Fruit fly (Drosophila melanogaster): ENCODE measurements around the gene Hel89B.
A peak's percentile ranks its signal among the peaks of the same experiment; 100 is the strongest.

The Hel89B gene

DNA sequence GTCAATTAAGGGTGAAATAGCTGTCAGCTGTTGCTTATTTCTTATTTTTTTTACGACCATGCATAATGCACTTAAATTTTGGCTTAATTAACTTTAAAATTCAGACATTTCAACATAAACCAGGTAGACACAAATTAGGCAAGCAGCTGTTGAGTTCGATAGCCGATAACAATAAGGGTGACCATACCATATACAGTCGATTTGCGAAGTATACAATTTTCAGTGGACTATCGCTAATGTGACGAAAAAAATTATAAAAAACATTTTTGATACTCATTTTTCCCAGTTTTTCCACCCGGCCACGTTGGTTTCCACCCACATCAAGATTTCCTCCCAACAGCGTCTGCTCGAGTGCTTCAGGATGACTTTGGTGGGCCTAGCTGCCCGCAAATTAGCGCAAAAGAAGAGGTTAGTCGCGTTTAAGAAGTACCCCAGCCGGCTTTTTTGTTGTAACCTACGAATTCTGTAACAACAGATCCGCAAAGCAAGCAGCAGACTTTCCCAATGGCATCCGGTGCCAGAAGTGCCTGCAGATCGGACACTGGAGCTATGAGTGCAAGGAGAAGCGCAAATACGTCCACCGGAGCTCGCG is 9.3 kb upstream of the Hel89B start, which contains the start of the genes CG4287 and CG5516 (continued):
- no peak for TF ChIP-seq CG11085 (GFP tag; IDR thresholded peaks at IDR 0.05)
- TF ChIP-seq slp2 (GFP tag; optimal IDR thresholded peaks at IDR 0.05), result no peak
- TF ChIP-seq CG14050 (GFP tag; IDR thresholded peaks at IDR 0.05), result no peak
- no peak for TF ChIP-seq CG17359 (tag; optimal IDR thresholded peaks at IDR 0.05)
- no peak for TF ChIP-seq CG7271 (tag; optimal IDR thresholded peaks at IDR 0.05)
- TF ChIP-seq lbe (GFP tag; optimal IDR thresholded peaks at IDR 0.05), result no peak
- TF ChIP-seq CG4282 (GFP tag; optimal IDR thresholded peaks at IDR 0.05), result no peak
- TF ChIP-seq Ptx1 (GFP tag; IDR thresholded peaks at IDR 0.05), result no peak
- TF ChIP-seq zen (tag; optimal IDR thresholded peaks at IDR 0.05), result peak; percentile 64
- TF ChIP-seq br (optimal IDR thresholded peaks at IDR 0.05), result no peak
- no peak for TF ChIP-seq CG12236 (GFP tag; optimal IDR thresholded peaks at IDR 0.05)
- TF ChIP-seq maf-S (GFP tag; optimal IDR thresholded peaks at IDR 0.05), result no peak
- TF ChIP-seq ssp (GFP tag; IDR thresholded peaks at IDR 0.05), result no peak
- no peak for TF ChIP-seq gsb-n (tag; optimal IDR thresholded peaks at IDR 0.05)
- no peak for TF ChIP-seq gro (GFP tag; optimal IDR thresholded peaks at IDR 0.05)
- no peak for TF ChIP-seq CG11456 (GFP tag; IDR thresholded peaks at IDR 0.05)
- no peak for TF ChIP-seq tup (GFP tag; optimal IDR thresholded peaks at IDR 0.05)
- no peak for TF ChIP-seq CoRest (tag; optimal IDR thresholded peaks at IDR 0.05)
- no peak for TF ChIP-seq pros (GFP tag; optimal IDR thresholded peaks at IDR 0.05)
- TF ChIP-seq Kr (GFP tag; optimal IDR thresholded peaks at IDR 0.05), result no peak
- no peak for TF ChIP-seq nom (GFP tag; optimal IDR thresholded peaks at IDR 0.05)
- TF ChIP-seq nerfin-2 (GFP tag; IDR thresholded peaks at IDR 0.05; ENCODE audit: partially characterized antibody), result peak; percentile 48; the same call in 1 of the 2 replicates
- no peak for TF ChIP-seq CG7987 (GFP tag; optimal IDR thresholded peaks at IDR 0.05)
- TF ChIP-seq Rx (GFP tag; IDR thresholded peaks at IDR 0.05), result no peak
- no peak for TF ChIP-seq CrebB (tag; optimal IDR thresholded peaks at IDR 0.05)
- TF ChIP-seq CG7357 (GFP tag; IDR thresholded peaks at IDR 0.05), result no peak
- peak; percentile 17 for TF ChIP-seq CG12942 (GFP tag; optimal IDR thresholded peaks at IDR 0.05)
- peak; percentile 54; the same call in 1 of the 2 replicates for TF ChIP-seq NFAT (GFP tag; IDR thresholded peaks at IDR 0.05)
- TF ChIP-seq CG10565 (GFP tag; optimal IDR thresholded peaks at IDR 0.05), result no peak
- TF ChIP-seq run (tag; optimal IDR thresholded peaks at IDR 0.05), result no peak
- no peak for TF ChIP-seq CG6254 (GFP tag; optimal IDR thresholded peaks at IDR 0.05)
- no peak for TF ChIP-seq cad (GFP tag; optimal IDR thresholded peaks at IDR 0.05)
- no peak for TF ChIP-seq CG8359 (GFP tag; optimal IDR thresholded peaks at IDR 0.05; ENCODE audit: borderline replicate concordance)
- TF ChIP-seq so (GFP tag; IDR thresholded peaks at IDR 0.05), result no peak
- no peak for TF ChIP-seq CG16779 (GFP tag; IDR thresholded peaks at IDR 0.05)
- TF ChIP-seq wor (GFP tag; IDR thresholded peaks at IDR 0.05), result no peak
- no peak for TF ChIP-seq Taf1 (GFP tag; IDR thresholded peaks at IDR 0.05)
- TF ChIP-seq CG17361 (GFP tag; IDR thresholded peaks at IDR 0.05), result no peak
- TF ChIP-seq tap (tag; optimal IDR thresholded peaks at IDR 0.05), result no peak
- TF ChIP-seq sug (tag; optimal IDR thresholded peaks at IDR 0.05), result no peak
- TF ChIP-seq Spps (tag; optimal IDR thresholded peaks at IDR 0.05), result no peak
- TF ChIP-seq CG12769 (tag; optimal IDR thresholded peaks at IDR 0.05), result no peak
- no peak for TF ChIP-seq gsb (GFP tag; IDR thresholded peaks at IDR 0.05)
- TF ChIP-seq CG7963 (GFP tag; IDR thresholded peaks at IDR 0.05; ENCODE audit: partially characterized antibody), result no peak
- TF ChIP-seq CG8944 (GFP tag; optimal IDR thresholded peaks at IDR 0.05), result no peak
- TF ChIP-seq CG2129 (GFP tag; IDR thresholded peaks at IDR 0.05; ENCODE audit: partially characterized antibody), result no peak
- TF ChIP-seq D19A (tag; optimal IDR thresholded peaks at IDR 0.05), result no peak
- no peak for TF ChIP-seq Drgx (GFP tag; IDR thresholded peaks at IDR 0.05)
- no peak for TF ChIP-seq caup (GFP tag; optimal IDR thresholded peaks at IDR 0.05; ENCODE audit: severe bottlenecking)
- TF ChIP-seq Doc3 (GFP tag; IDR thresholded peaks at IDR 0.05; ENCODE audit: partially characterized antibody), result peak; percentile 57; the same call in 2 of the 3 replicates
- no peak for TF ChIP-seq CG17829 (tag; optimal IDR thresholded peaks at IDR 0.05)
